Fruit fly (Drosophila melanogaster) whole organism, prepupa: ENCODE data around the gene Sgs8.

Source experiments
- Blimp-1 ChIP-seq: fragments of 200-800 bp; sonication (Bioruptor generic); optimal IDR thresholded peaks from 3 replicates; lab custom pipeline; 2017; ENCODE audit warnings: missing biosample characterization, missing genetic modification characterization, mild to moderate bottlenecking, moderate library complexity, missing genetic modification reagents
- CG15336 ChIP-seq: fragments of 200-800 bp; sonication (Bioruptor generic); IDR thresholded peaks from 2 replicates; pipeline ENCODE4 v1.3.6; 2022; ENCODE audit warnings: missing biosample characterization, missing genetic modification characterization
- CG6276 ChIP-seq: fragments of 200-800 bp; sonication (Bioruptor generic); optimal IDR thresholded peaks from 2 replicates; lab custom pipeline; 2017; ENCODE audit warnings: missing biosample characterization, mild to moderate bottlenecking, missing genetic modification characterization
- CG6854 ChIP-seq: fragments of 200-800 bp; sonication (Bioruptor generic); optimal IDR thresholded peaks from 2 replicates; lab custom pipeline; 2017; ENCODE audit warnings: missing biosample characterization, mild to moderate bottlenecking, missing genetic modification characterization
- Eip78C ChIP-seq: fragments of 200-800 bp; sonication (Bioruptor generic); peaks from one replicate; lab custom pipeline; 2016; ENCODE audit warnings: missing biosample characterization, missing genetic modification characterization
- Gug ChIP-seq: fragments of 200-800 bp; sonication (Bioruptor generic); IDR thresholded peaks from 2 replicates; pipeline ENCODE4 v1.3.6; 2022; ENCODE audit warnings: missing biosample characterization, missing genetic modification characterization
- Lpt ChIP-seq: fragments of 200-800 bp; sonication (Bioruptor generic); optimal IDR thresholded peaks from 3 replicates; lab custom pipeline; 2016; ENCODE audit warnings: missing biosample characterization, missing genetic modification characterization
- cyc ChIP-seq: fragments of 200-800 bp; sonication (Bioruptor generic); optimal IDR thresholded peaks from 3 replicates; lab custom pipeline; 2016; ENCODE audit warnings: missing biosample characterization, missing genetic modification characterization
- dac ChIP-seq: fragments of 200-800 bp; sonication (Bioruptor generic); optimal IDR thresholded peaks from 2 replicates; lab custom pipeline; 2017; ENCODE audit warnings: missing biosample characterization, mild to moderate bottlenecking, missing genetic modification characterization
- dsx ChIP-seq: fragments of 200-800 bp; optimal IDR thresholded peaks from 3 replicates; lab custom pipeline; 2019; ENCODE audit warnings: missing biosample characterization, mild to moderate bottlenecking, missing genetic modification characterization, moderate library complexity; ENCODE audit not compliant: poor library complexity, severe bottlenecking
- ss ChIP-seq, 2 experiments: fragments of 200-800 bp; sonication (Bioruptor generic); optimal IDR thresholded peaks; 2 replicates in 1 of 2; 3 replicates in 1 of 2; lab custom pipeline; 2017 to 2018; ENCODE audit warnings: mild to moderate bottlenecking in 2 of 2, missing biosample characterization in 2 of 2, missing genetic modification characterization in 2 of 2, moderate library complexity in 1 of 2
- topi ChIP-seq: fragments of 200-800 bp; sonication (Bioruptor generic); optimal IDR thresholded peaks from 3 replicates; lab custom pipeline; 2016; ENCODE audit warnings: missing biosample characterization, missing genetic modification characterization

DNA sequence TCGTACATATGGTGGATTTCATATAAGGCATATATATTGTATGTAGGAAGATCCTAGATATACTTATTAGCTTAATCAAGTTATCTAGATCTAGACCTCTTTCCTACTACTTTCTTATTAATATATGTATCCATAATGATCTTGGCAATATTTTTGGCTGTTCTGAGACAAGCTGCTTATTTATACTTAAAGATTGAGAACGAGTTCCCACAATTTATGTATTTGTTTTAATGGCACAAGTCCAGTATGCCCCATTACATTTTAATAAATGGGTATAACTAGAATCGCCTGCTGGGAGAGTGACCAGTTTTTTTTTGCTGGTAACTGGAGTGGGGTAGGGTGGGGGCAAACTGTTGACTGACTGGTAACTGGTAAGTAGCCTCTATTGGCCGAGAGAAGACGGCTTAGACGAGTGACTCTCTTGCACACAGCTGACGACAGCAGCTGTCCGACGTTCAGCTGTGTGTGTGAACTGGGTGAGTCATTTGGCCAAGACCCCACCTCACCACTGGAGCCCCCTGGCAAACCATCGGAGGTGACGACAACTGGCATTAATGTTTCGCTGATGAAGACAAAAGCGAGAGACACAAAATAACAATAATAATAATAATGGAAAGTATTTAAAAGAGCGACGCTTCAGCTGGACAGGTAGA is 27.7 kb upstream of the Sgs8 start:
- TF ChIP-seq CG6276 (GFP tag; lab: Kevin White, UChicago) = peak; percentile 59
- TF ChIP-seq Blimp-1 (GFP tag; lab: Kevin White, UChicago) = no peak
- TF ChIP-seq topi = no peak
- peak; percentile 73 for TF ChIP-seq CG15336 (GFP tag; lab: Robert Waterston, UW)
- no peak for TF ChIP-seq CG6854
- no peak for TF ChIP-seq Gug (GFP tag; lab: Robert Waterston, UW)
- peak; percentile 68 for TF ChIP-seq Eip78C
- peak; percentile 46 for TF ChIP-seq Lpt (GFP tag; lab: Kevin White, UChicago)
- TF ChIP-seq dac (GFP tag; lab: Kevin White, UChicago) = peak; percentile 45
- TF ChIP-seq cyc (GFP tag; lab: Kevin White, UChicago) = no peak
- no peak for TF ChIP-seq dsx (GFP tag; lab: Kevin White, UChicago)
- no peak for TF ChIP-seq ss (GFP tag; optimal IDR thresholded peaks at IDR 0.05; lab: Kevin White, UChicago)
